Worm (Caenorhabditis elegans): ENCODE data around the gene gsp-2.

The gsp-2 gene

DNA sequence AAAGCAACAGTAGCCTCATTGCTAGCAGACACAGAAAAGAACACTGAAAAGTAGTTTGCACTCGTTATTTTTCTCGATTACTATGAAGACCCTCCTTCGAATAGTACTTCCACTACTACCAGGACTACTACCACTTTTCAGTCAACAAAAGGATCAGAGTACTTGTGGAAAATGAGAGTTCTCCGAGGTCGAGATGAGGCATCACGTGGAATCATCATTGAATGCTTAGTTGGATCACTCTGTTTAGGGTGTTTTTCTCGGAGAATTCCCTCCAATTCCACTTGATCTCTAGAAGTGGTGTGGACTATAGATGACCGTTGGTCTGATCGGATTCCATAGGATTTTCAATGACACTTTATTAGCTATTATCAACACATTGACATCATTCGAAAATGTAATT lies 35.6 kb upstream of the gsp-2 start:
- TF ChIP-seq tbx-2 (tag; optimal IDR thresholded peaks at IDR 0.05) (no peak), dmd-4 (tag; optimal IDR thresholded peaks at IDR 0.05; ENCODE audit: borderline replicate concordance) (no peak), odd-2 (tag; optimal IDR thresholded peaks at IDR 0.05) (no peak), unc-42 (tag; optimal IDR thresholded peaks at IDR 0.05) (no peak), ceh-45 (GFP tag; IDR thresholded peaks at IDR 0.05) (no peak), che-1 (tag; optimal IDR thresholded peaks at IDR 0.05) (no peak), ceh-2 (tag; optimal IDR thresholded peaks at IDR 0.05) (no peak), ref-2 (tag; optimal IDR thresholded peaks at IDR 0.05) (no peak), hlh-13 (GFP tag; optimal IDR thresholded peaks at IDR 0.05) (no peak), ztf-16 (tag; optimal IDR thresholded peaks at IDR 0.05) (no peak), pqm-1 (tag; optimal IDR thresholded peaks at IDR 0.05) (no peak), C38D4.7 (GFP tag; optimal IDR thresholded peaks at IDR 0.05) (no peak), elt-4 (tag; optimal IDR thresholded peaks at IDR 0.05) (no peak), K09A11.1 (tag; optimal IDR thresholded peaks at IDR 0.05; ENCODE audit: insufficient read depth) (no peak), unc-55 (GFP tag; optimal IDR thresholded peaks at IDR 0.05) (no peak), ceh-30 (tag; optimal IDR thresholded peaks at IDR 0.05) (no peak)

DNA sequence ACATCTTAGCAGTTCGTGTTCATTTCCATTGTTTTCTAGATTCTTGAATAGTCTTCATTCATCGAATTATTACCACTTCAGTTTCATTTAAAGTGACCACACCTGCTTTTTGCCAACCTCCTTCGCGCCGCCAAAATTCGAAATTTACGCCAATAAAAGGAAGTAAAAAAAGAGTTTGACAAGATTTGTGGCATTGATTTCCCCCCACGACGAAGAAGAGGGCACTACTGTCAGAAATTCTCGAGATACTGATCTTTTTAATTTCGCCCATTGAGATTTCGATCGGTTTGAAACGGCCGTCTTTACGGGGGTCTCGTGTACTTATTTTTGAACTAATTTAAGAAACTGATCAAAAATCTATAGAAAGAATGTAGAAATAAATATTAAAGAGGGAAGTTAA lies 34.7 kb upstream of the gsp-2 start:
- TF ChIP-seq hlh-8 (tag; optimal IDR thresholded peaks at IDR 0.05), result no peak
- TF ChIP-seq ceh-24 (tag; optimal IDR thresholded peaks at IDR 0.05), result no peak
- TF ChIP-seq nfya-1 (tag; optimal IDR thresholded peaks at IDR 0.05), result no peak
- TF ChIP-seq ceh-34 (tag; optimal IDR thresholded peaks at IDR 0.05), result no peak
- no peak for TF ChIP-seq lim-6 (tag; optimal IDR thresholded peaks at IDR 0.05)
- no peak for TF ChIP-seq fax-1 (tag; optimal IDR thresholded peaks at IDR 0.05)
- TF ChIP-seq rnt-1 (tag; optimal IDR thresholded peaks at IDR 0.05), result no peak
- TF ChIP-seq ref-2 (tag; optimal IDR thresholded peaks at IDR 0.05), result no peak
- no peak for TF ChIP-seq npax-4 (tag; optimal IDR thresholded peaks at IDR 0.05)
- no peak for TF ChIP-seq ceh-30 (tag; optimal IDR thresholded peaks at IDR 0.05)

DNA sequence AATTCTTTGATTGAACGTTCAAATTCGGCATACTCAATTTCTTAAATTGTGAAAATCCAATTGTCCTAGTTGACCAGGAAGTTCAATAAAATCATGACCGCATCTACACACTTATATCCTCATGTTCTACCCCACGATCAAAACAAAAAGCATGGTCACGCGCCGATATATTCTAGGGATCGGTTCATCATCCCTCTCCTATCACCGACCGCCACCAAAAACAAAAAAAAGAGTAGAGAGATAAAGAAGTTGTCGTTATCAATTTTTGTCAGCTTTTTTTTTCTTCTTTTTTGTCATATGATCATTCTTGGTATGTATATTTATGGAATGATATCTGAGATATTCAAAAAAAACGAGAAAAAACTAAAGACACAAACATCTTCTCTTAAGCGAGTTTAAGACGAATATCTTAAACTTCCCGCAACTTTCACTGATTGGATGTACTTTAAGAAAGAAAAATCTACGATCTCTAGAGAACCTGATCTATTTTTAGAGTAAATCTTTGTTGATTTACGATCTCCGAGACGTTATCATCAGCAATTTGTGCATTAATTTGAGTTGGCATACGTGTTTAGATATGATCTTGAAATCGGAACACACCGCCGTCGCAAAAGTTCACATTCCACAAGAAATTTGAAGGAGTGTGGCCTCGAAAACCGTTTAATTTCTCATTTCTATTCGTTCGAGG lies 31.3 kb upstream of the gsp-2 start:
- TF ChIP-seq pax-1 (tag; optimal IDR thresholded peaks at IDR 0.05), result no peak
- TF ChIP-seq syd-9 (tag; optimal IDR thresholded peaks at IDR 0.05), result no peak
- no peak for TF ChIP-seq sdc-2 (tag; optimal IDR thresholded peaks at IDR 0.05)
- no peak for TF ChIP-seq nhr-232 (tag; optimal IDR thresholded peaks at IDR 0.05)
- no peak for TF ChIP-seq dmd-4 (tag; optimal IDR thresholded peaks at IDR 0.05; ENCODE audit: borderline replicate concordance)
- no peak for TF ChIP-seq mec-3 (tag; optimal IDR thresholded peaks at IDR 0.05; ENCODE audit: borderline replicate concordance)
- TF ChIP-seq ceh-14 (tag; optimal IDR thresholded peaks at IDR 0.05), result no peak
- no peak for TF ChIP-seq eyg-1 (tag; optimal IDR thresholded peaks at IDR 0.05)
- no peak for TF ChIP-seq ceh-2 (tag; optimal IDR thresholded peaks at IDR 0.05)
- TF ChIP-seq lim-6 (tag; optimal IDR thresholded peaks at IDR 0.05), result no peak
- TF ChIP-seq ceh-19 (GFP tag; optimal IDR thresholded peaks at IDR 0.05), result no peak
- no peak for TF ChIP-seq lin-11 (tag; optimal IDR thresholded peaks at IDR 0.05)
- TF ChIP-seq sox-4 (tag; optimal IDR thresholded peaks at IDR 0.05), result no peak
- no peak for TF ChIP-seq fax-1 (tag; optimal IDR thresholded peaks at IDR 0.05)

DNA sequence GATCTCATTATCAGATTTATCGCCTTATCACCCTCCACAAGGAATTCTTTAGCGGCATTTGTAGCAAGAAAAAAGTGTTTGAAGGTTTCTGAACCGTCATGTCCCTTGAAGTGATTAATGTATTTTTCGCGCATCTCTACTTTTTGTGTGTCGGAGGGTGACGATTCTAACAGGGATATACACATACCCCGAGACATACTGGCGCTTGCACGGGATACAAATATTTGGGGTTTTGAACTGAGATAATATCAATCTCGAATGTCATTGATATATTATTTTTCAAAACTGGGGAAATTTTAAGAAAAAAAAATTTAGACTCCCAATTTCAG lies 30.8 kb upstream of the gsp-2 start:
- TF ChIP-seq K02D7.2 (tag; optimal IDR thresholded peaks at IDR 0.05) (no peak), nhr-11 (tag; optimal IDR thresholded peaks at IDR 0.05) (no peak), pat-9 (tag; optimal IDR thresholded peaks at IDR 0.05) (no peak), ceh-31 (tag; optimal IDR thresholded peaks at IDR 0.05) (no peak), sox-4 (tag; optimal IDR thresholded peaks at IDR 0.05) (no peak), ceh-24 (tag; optimal IDR thresholded peaks at IDR 0.05) (no peak), ceh-48 (tag; optimal IDR thresholded peaks at IDR 0.05) (no peak), hlh-6 (tag; optimal IDR thresholded peaks at IDR 0.05) (no peak), eyg-1 (tag; optimal IDR thresholded peaks at IDR 0.05) (no peak), ceh-45 (GFP tag; IDR thresholded peaks at IDR 0.05) (no peak), ceh-18 (tag; optimal IDR thresholded peaks at IDR 0.05) (no peak), unc-86 (tag; optimal IDR thresholded peaks at IDR 0.05) (no peak)

All from whole organism, late embryonic.